Worm (Caenorhabditis elegans): ENCODE data around the gene vit-1.

DNA sequence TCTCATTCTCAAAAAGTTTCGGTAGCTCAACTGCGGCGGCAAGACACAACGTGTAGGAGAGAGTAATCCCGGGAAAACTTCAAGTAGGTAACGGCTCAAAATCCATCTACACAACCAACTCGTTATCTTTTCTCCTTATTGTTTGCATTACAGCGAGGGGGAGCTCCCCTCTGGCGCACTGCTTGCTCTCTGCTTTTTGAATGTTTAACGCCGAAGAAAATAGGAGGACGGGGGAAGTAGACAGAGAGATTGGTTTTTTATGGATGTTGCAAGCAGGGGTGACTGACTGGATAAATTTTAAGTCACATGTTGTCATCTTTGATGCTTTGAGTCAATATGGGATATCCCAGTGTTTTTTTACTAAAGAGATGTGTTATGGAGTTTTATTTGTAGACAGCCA lies 38.1 kb upstream of the vit-1 start:
- TF ChIP-seq ceh-82 (tag; optimal IDR thresholded peaks at IDR 0.05) (no peak), unc-62 (GFP tag; optimal IDR thresholded peaks at IDR 0.05) (no peak), snpc-4 (tag; optimal IDR thresholded peaks at IDR 0.05) (no peak), nhr-23 (tag; optimal IDR thresholded peaks at IDR 0.05) (no peak)

Data from whole organism, L2 larva.